Worm (Caenorhabditis elegans): ENCODE measurements around the gene C34C12.7.
"Not testable (repeated sequence)": the region's sequence is repeated elsewhere in the genome, so short reads cannot be mapped to it uniquely, and the experiment has no call there.

ce11 chrIII:3453486-3453885, 34.7 kb downstream of the C34C12.7 start, which contains the start of gene C34C12.2:
- TF ChIP-seq W03F9.2, him-1 (tag; optimal IDR thresholded peaks at IDR 0.05): not testable (repeated sequence)

All from whole organism, L4/young adult.